Worm (Caenorhabditis elegans): ENCODE measurements around the gene him-18.

Gene him-18

ce11 chrIII:4754001-4754561, 39.1 kb upstream of the him-18 start, which contains the start of the genes rps-0 and rbg-3 (continued):
- peak in 1 of 2 experiments; percentile 64 for TF ChIP-seq mdl-1 (tag; optimal IDR thresholded peaks at IDR 0.05)
- peak; percentile 84 to 98 for TF ChIP-seq lsy-2 (tag; optimal IDR thresholded peaks at IDR 0.05)
- 0 out of 2 replicates have a peak, but pooled peaks have one; percentile 39 for TF ChIP-seq ceh-20 (GFP tag; IDR thresholded peaks at IDR 0.05)
- peak; percentile 90 for TF ChIP-seq R02D3.7 (tag; optimal IDR thresholded peaks at IDR 0.05)
- peak in 1 of 2 experiments; percentile 33 for TF ChIP-seq daf-16 (GFP tag; optimal IDR thresholded peaks at IDR 0.05)
- peak; percentile 64 for TF ChIP-seq daf-16 (tag; optimal IDR thresholded peaks at IDR 0.05)
- no peak for TF ChIP-seq daf-8 (GFP tag; IDR thresholded peaks at IDR 0.05)
- TF ChIP-seq ctbp-1 (GFP tag; IDR thresholded peaks at IDR 0.05) = peak; percentile 61; the same call in 1 of the 2 replicates
- no peak for TF ChIP-seq aly-2 (tag; optimal IDR thresholded peaks at IDR 0.05)
- TF ChIP-seq gei-8 (GFP tag; optimal IDR thresholded peaks at IDR 0.05) = no peak
- TF ChIP-seq ces-1 (GFP tag; optimal IDR thresholded peaks at IDR 0.05) = peak; percentile 68
- TF ChIP-seq spr-3 (GFP tag; optimal IDR thresholded peaks at IDR 0.05) = no peak
- no peak for TF ChIP-seq set-16 (GFP tag; IDR thresholded peaks at IDR 0.05)
- TF ChIP-seq nhr-11 (tag; optimal IDR thresholded peaks at IDR 0.05) = peak; percentile 92
- TF ChIP-seq ceh-62 (tag; optimal IDR thresholded peaks at IDR 0.05) = no peak
- TF ChIP-seq spr-1 (tag; optimal IDR thresholded peaks at IDR 0.05) = peak; percentile 80
- TF ChIP-seq fos-1 (tag; optimal IDR thresholded peaks at IDR 0.05) = no peak
- peak; percentile 95 for TF ChIP-seq mep-1 (tag; optimal IDR thresholded peaks at IDR 0.05)
- TF ChIP-seq Y48G9A.11 (GFP tag; IDR thresholded peaks at IDR 0.05) = no peak
- peak; percentile 95 for TF ChIP-seq mes-2 (tag; optimal IDR thresholded peaks at IDR 0.05; ENCODE audit: poor library complexity, severe bottlenecking)
- TF ChIP-seq dve-1 (tag; optimal IDR thresholded peaks at IDR 0.05; ENCODE audit: insufficient read depth) = peak; percentile 97

- TF ChIP-seq hmg-1.1 (GFP tag; IDR thresholded peaks at IDR 0.05) = peak; percentile 75
- TF ChIP-seq ceh-20 (GFP tag; IDR thresholded peaks at IDR 0.05) = peak; percentile 82
- TF ChIP-seq lin-38 (GFP tag; IDR thresholded peaks at IDR 0.05) = peak; percentile 84
- TF ChIP-seq nhr-42 (GFP tag; IDR thresholded peaks at IDR 0.05) = 0 out of 2 replicates have a peak, but pooled peaks have one; percentile 19
- TF ChIP-seq dmd-6 (GFP tag; IDR thresholded peaks at IDR 0.05) = peak; percentile 35
- TF ChIP-seq lsy-2 (tag; optimal IDR thresholded peaks at IDR 0.05) = peak in 1 of 2 experiments; percentile 38
- TF ChIP-seq Y48G9A.11 (GFP tag; IDR thresholded peaks at IDR 0.05) = 0 out of 2 replicates have a peak, but pooled peaks have one; percentile 32
- TF ChIP-seq T26A8.4 (GFP tag; IDR thresholded peaks at IDR 0.05) = peak; percentile 77
- peak; percentile 65 for TF ChIP-seq arid-1 (GFP tag; conservative IDR thresholded peaks at IDR 0.05)
- peak; percentile 67 for TF ChIP-seq ctbp-1 (GFP tag; IDR thresholded peaks at IDR 0.05)
- 0 out of 2 replicates have a peak, but pooled peaks have one; percentile 60 for TF ChIP-seq zfp-3 (GFP tag; conservative IDR thresholded peaks at IDR 0.05)
- TF ChIP-seq snpc-1.2 (GFP tag; IDR thresholded peaks at IDR 0.05) = 0 out of 2 replicates have a peak, but pooled peaks have one; percentile 39
- 0 out of 2 replicates have a peak, but pooled peaks have one; percentile 8 for TF ChIP-seq mdt-29 (GFP tag; IDR thresholded peaks at IDR 0.05)
- peak; percentile 82 for TF ChIP-seq lin-29 (GFP tag; IDR thresholded peaks at IDR 0.05)
Measured at ce11 chrIII:4752569-4752968, 37.6 kb upstream of the him-18 start.

- TF ChIP-seq set-16 (GFP tag; IDR thresholded peaks at IDR 0.05) (peak; percentile 96), pqm-1 (tag; optimal IDR thresholded peaks at IDR 0.05) (no peak), zfp-2 (tag; optimal IDR thresholded peaks at IDR 0.05) (no peak), lin-39 (tag; optimal IDR thresholded peaks at IDR 0.05) (no peak), lin-38 (GFP tag; IDR thresholded peaks at IDR 0.05) (no peak), unc-39 (tag; optimal IDR thresholded peaks at IDR 0.05) (no peak), mep-1 (tag; optimal IDR thresholded peaks at IDR 0.05) (no peak), tag-97 (GFP tag; IDR thresholded peaks at IDR 0.05) (no peak), dmd-8 (GFP tag; IDR thresholded peaks at IDR 0.05) (no peak), nhr-10 (tag; optimal IDR thresholded peaks at IDR 0.05) (no peak), unc-62 (GFP tag; optimal IDR thresholded peaks at IDR 0.05 in 1 of 2) (peak in 1 of 2 experiments; percentile 73), unc-62 (tag; optimal IDR thresholded peaks at IDR 0.05) (no peak), ceh-44 (GFP tag; IDR thresholded peaks at IDR 0.05) (no peak), snpc-1.2 (GFP tag; IDR thresholded peaks at IDR 0.05) (no peak), fkh-10 (GFP tag; optimal IDR thresholded peaks at IDR 0.05) (no peak), lin-15B (tag; optimal IDR thresholded peaks at IDR 0.05) (no peak), ZK337.2 (GFP tag; IDR thresholded peaks at IDR 0.05) (no peak), Y5F2A.4 (GFP tag; optimal IDR thresholded peaks at IDR 0.05) (no peak)
Measured at ce11 chrIII:4748666-4749065, 33.7 kb upstream of the him-18 start.

All from whole organism, L4 larva.